Fruit fly (Drosophila melanogaster) Kc167 (cell line): ENCODE data around the gene grnd.

ENCODE experiments used
- Sin3A ChIP-seq: fragments of >200 bp; optimal IDR thresholded peaks from 2 replicates; lab custom pipeline; 2018; ENCODE audit warnings: missing external identifiers
- h ChIP-seq: fragments of >200 bp; optimal IDR thresholded peaks from 3 replicates; lab custom pipeline; 2018; ENCODE audit warnings: missing external identifiers
- insv ChIP-seq: fragments of >200 bp; optimal IDR thresholded peaks from 3 replicates; lab custom pipeline; 2018; ENCODE audit warnings: missing external identifiers
- psq ChIP-seq: fragments of >200 bp; optimal IDR thresholded peaks from 2 replicates; lab custom pipeline; 2017; ENCODE audit warnings: missing external identifiers
- ttk ChIP-seq: sonication (Bioruptor generic); optimal IDR thresholded peaks from 2 replicates; lab custom pipeline; 2017; ENCODE audit warnings: missing external identifiers

DNA sequence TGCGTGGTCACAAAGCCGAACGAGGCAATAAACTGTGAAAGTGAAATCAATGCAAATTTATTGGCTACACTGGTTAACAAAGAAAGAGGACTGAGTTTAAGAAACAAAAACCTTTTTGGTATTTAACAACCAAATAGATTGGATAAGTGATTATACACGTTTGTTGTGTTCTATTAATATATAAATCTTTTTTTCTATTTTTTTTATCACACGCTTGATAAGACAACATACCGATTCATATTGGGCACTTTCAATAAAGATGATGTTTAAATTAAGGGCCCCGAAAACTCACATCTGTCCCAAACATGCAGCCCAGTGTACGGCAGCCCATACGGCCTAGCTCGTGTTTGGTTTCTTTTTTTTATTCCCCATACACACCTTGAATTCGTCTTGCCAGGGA, 7.9 kb downstream of the grnd start:
- no peak for TF ChIP-seq h (lab: Kevin White, UChicago)
- no peak for TF ChIP-seq insv
- TF ChIP-seq psq (lab: Kevin White, UChicago) = no peak
- no peak for TF ChIP-seq ttk
- no peak for TF ChIP-seq Sin3A
